Fruit fly (Drosophila melanogaster) whole organism, embryonic: ENCODE measurements around the gene Sfp79B.
A peak's percentile ranks its signal among the peaks of the same experiment; 100 is the strongest.

Experiments used
- Bdp1 ChIP-seq: fragments of 200-800 bp; sonication (Bioruptor generic); optimal IDR thresholded peaks from 3 replicates; lab custom pipeline; 2016; ENCODE audit warnings: missing biosample characterization, missing genetic modification characterization
- CG10147 ChIP-seq: fragments of 200-800 bp; sonication (Bioruptor generic); optimal IDR thresholded peaks from 2 replicates; lab custom pipeline; 2019; ENCODE audit warnings: missing biosample characterization, mild to moderate bottlenecking, missing genetic modification characterization, moderate library complexity
- CG11456 ChIP-seq: fragments of 200-800 bp; sonication (Bioruptor generic); IDR thresholded peaks from 3 replicates; pipeline ENCODE4 v1.3.6; 2022; ENCODE audit warnings: missing biosample characterization, missing genetic modification characterization
- CG11504 ChIP-seq: fragments of 200-800 bp; sonication (Bioruptor generic); optimal IDR thresholded peaks from 3 replicates; lab custom pipeline; 2019; ENCODE audit warnings: missing biosample characterization, mild to moderate bottlenecking, missing genetic modification characterization, moderate library complexity
- CG11560 ChIP-seq: fragments of 200-800 bp; sonication (Bioruptor generic); IDR thresholded peaks from 3 replicates; pipeline ENCODE4 v1.3.6; 2022; ENCODE audit warnings: missing biosample characterization, missing genetic modification characterization
- CG12391 ChIP-seq: fragments of 200-800 bp; sonication (Bioruptor generic); optimal IDR thresholded peaks from 3 replicates; lab custom pipeline; 2018; ENCODE audit warnings: missing biosample characterization, mild to moderate bottlenecking, missing genetic modification characterization, moderate library complexity
- CG14710 ChIP-seq: fragments of 200-800 bp; sonication (Bioruptor generic); optimal IDR thresholded peaks from 3 replicates; lab custom pipeline; 2019; ENCODE audit warnings: missing biosample characterization, mild to moderate bottlenecking, missing genetic modification characterization, moderate library complexity
- CG17361 ChIP-seq: fragments of 200-800 bp; sonication (Bioruptor generic); IDR thresholded peaks from 3 replicates; pipeline ENCODE4 v1.3.6; 2022; ENCODE audit warnings: missing biosample characterization, missing genetic modification characterization
- CG2678 ChIP-seq: fragments of 200-800 bp; sonication (Bioruptor generic); optimal IDR thresholded peaks from 3 replicates; lab custom pipeline; 2019; ENCODE audit warnings: missing biosample characterization, mild to moderate bottlenecking, missing genetic modification characterization, moderate library complexity
- CG6854 ChIP-seq: fragments of 200-800 bp; sonication (Bioruptor generic); optimal IDR thresholded peaks from 3 replicates; lab custom pipeline; 2017; ENCODE audit warnings: missing biosample characterization, mild to moderate bottlenecking, missing genetic modification characterization
- CG7372 ChIP-seq: fragments of 200-800 bp; sonication (Bioruptor generic); IDR thresholded peaks from 2 replicates; pipeline ENCODE4 v1.3.6; 2022; ENCODE audit warnings: missing biosample characterization, missing genetic modification characterization
- CG7556 ChIP-seq: fragments of 200-800 bp; sonication (Bioruptor generic); optimal IDR thresholded peaks from 2 replicates; lab custom pipeline; 2017; ENCODE audit warnings: missing biosample characterization, mild to moderate bottlenecking, missing genetic modification characterization
- CG9727 ChIP-seq: fragments of 200-800 bp; sonication (Bioruptor generic); optimal IDR thresholded peaks from 3 replicates; lab custom pipeline; 2017; ENCODE audit warnings: missing biosample characterization, mild to moderate bottlenecking, missing genetic modification characterization
- D19A ChIP-seq: fragments of 200-800 bp; optimal IDR thresholded peaks from 3 replicates; lab custom pipeline; 2019; ENCODE audit warnings: missing biosample characterization, mild to moderate bottlenecking, missing genetic modification characterization, moderate library complexity
- Hey ChIP-seq: fragments of 200-800 bp; sonication (Bioruptor generic); optimal IDR thresholded peaks from 3 replicates; lab custom pipeline; 2018; ENCODE audit warnings: missing biosample characterization, mild to moderate bottlenecking, missing genetic modification characterization
- Meics ChIP-seq: fragments of 200-800 bp; sonication (Bioruptor generic); optimal IDR thresholded peaks from 2 replicates; lab custom pipeline; 2017; ENCODE audit warnings: missing biosample characterization, mild to moderate bottlenecking, missing genetic modification characterization
- Oaz ChIP-seq: fragments of 200-800 bp; sonication (Bioruptor generic); IDR thresholded peaks from 2 replicates; pipeline ENCODE4 v1.3.6; 2022; ENCODE audit warnings: missing biosample characterization, missing genetic modification characterization
- Tbp ChIP-seq: fragments of >200 bp; optimal IDR thresholded peaks from 2 replicates; lab custom pipeline; 2018; ENCODE audit warnings: missing biosample characterization, missing genetic modification characterization
- ab ChIP-seq: fragments of 200-800 bp; sonication (Bioruptor generic); optimal IDR thresholded peaks from 2 replicates; lab custom pipeline; 2016; ENCODE audit warnings: missing biosample characterization, missing genetic modification characterization
- ac ChIP-seq: fragments of 200-800 bp; sonication (Bioruptor generic); optimal IDR thresholded peaks from 3 replicates; lab custom pipeline; 2017; ENCODE audit warnings: missing biosample characterization, mild to moderate bottlenecking, missing genetic modification characterization
- aop ChIP-seq: fragments of 200-800 bp; sonication (Bioruptor generic); IDR thresholded peaks from 2 replicates; pipeline ENCODE4 v1.3.6; 2022; ENCODE audit warnings: missing biosample characterization, missing genetic modification characterization
- chif ChIP-seq, 2 experiments: fragments of 200-800 bp; sonication (Bioruptor generic); optimal IDR thresholded peaks; 3 replicates each; lab custom pipeline; 2016; ENCODE audit warnings: missing biosample characterization in 2 of 2, missing genetic modification characterization in 2 of 2
- eyg ChIP-seq: fragments of 200-800 bp; sonication (Bioruptor generic); optimal IDR thresholded peaks from 3 replicates; lab custom pipeline; 2016; ENCODE audit warnings: missing biosample characterization, missing genetic modification characterization
- gem ChIP-seq: fragments of 200-800 bp; sonication (Bioruptor generic); optimal IDR thresholded peaks from 2 replicates; lab custom pipeline; 2019; ENCODE audit warnings: missing biosample characterization, mild to moderate bottlenecking, missing genetic modification characterization, moderate library complexity
- lmd ChIP-seq: fragments of 200-800 bp; sonication (Bioruptor generic); IDR thresholded peaks from 2 replicates; pipeline ENCODE4 v1.3.6; 2022; ENCODE audit warnings: missing biosample characterization, missing genetic modification characterization
- row ChIP-seq: fragments of 200-800 bp; sonication (Bioruptor generic); IDR thresholded peaks from 3 replicates; pipeline ENCODE4 v1.3.6; 2022; ENCODE audit warnings: missing biosample characterization, missing genetic modification characterization
- sens ChIP-seq: fragments of 200-800 bp; sonication (Bioruptor generic); peaks from one replicate; lab custom pipeline; 2016; ENCODE audit warnings: missing biosample characterization, missing genetic modification characterization
- trh ChIP-seq: fragments of 200-800 bp; sonication (Bioruptor generic); optimal IDR thresholded peaks from 2 replicates; lab custom pipeline; 2016; ENCODE audit warnings: missing biosample characterization, missing genetic modification characterization
- ttk ChIP-seq: fragments of 200-800 bp; sonication (Bioruptor generic); IDR thresholded peaks from 2 replicates; pipeline ENCODE4 v2.1.2; 2022; ENCODE audit warnings: missing biosample characterization, missing genetic modification characterization
- yki ChIP-seq: fragments of >200 bp; optimal IDR thresholded peaks from 3 replicates; lab custom pipeline; 2018

Gene Sfp79B

dm6 chr3L:22106704-22107103, 26.6 kb downstream of the Sfp79B start:
- TF ChIP-seq eyg (GFP tag; lab: Kevin White, UChicago) = no peak
- TF ChIP-seq Bdp1 (GFP tag; lab: Kevin White, UChicago) = no peak
- no peak for TF ChIP-seq aop (GFP tag; lab: Robert Waterston, UW)
- no peak for TF ChIP-seq Tbp (GFP tag; lab: Kevin White, UChicago)
- TF ChIP-seq CG12391 (tag; lab: Kevin White, UChicago) = no peak
- TF ChIP-seq row (GFP tag; lab: Robert Waterston, UW) = no peak
- no peak for TF ChIP-seq ttk (GFP tag; lab: Robert Waterston, UW)
- no peak for TF ChIP-seq lmd (GFP tag; lab: Robert Waterston, UW)
- TF ChIP-seq, all 482 proteins: peak for 0

dm6 chr3L:22109903-22110302, 29.8 kb downstream of the Sfp79B start:
- no peak for TF ChIP-seq Oaz (GFP tag; lab: Robert Waterston, UW)
- TF ChIP-seq Meics (GFP tag; lab: Kevin White, UChicago) = peak; percentile 22
- TF ChIP-seq CG11560 (tag; lab: Robert Waterston, UW) = no peak
- TF ChIP-seq trh (GFP tag; lab: Kevin White, UChicago) = no peak
- peak; percentile 12 for TF ChIP-seq gem (tag; lab: Kevin White, UChicago)
- TF ChIP-seq CG6854 (GFP tag; lab: Kevin White, UChicago) = no peak
- peak; percentile 6 for TF ChIP-seq CG7556
- no peak for TF ChIP-seq chif (GFP tag; optimal IDR thresholded peaks at IDR 0.05; lab: Kevin White, UChicago)
- no peak for TF ChIP-seq CG14710 (tag; lab: Kevin White, UChicago)
- TF ChIP-seq CG17361 (GFP tag; lab: Robert Waterston, UW) = 0 out of 3 replicates have a peak, but pooled peaks have one; percentile 19
- peak; percentile 56 for TF ChIP-seq D19A (tag; lab: Kevin White, UChicago)
- peak; percentile 4 for TF ChIP-seq CG11504 (tag; lab: Kevin White, UChicago)
- no peak for TF ChIP-seq ab
- TF ChIP-seq CG2678 (tag; lab: Kevin White, UChicago) = peak; percentile 2
- no peak for TF ChIP-seq CG9727 (GFP tag; lab: Kevin White, UChicago)
- TF ChIP-seq CG10147 = no peak
- peak; percentile 69 for TF ChIP-seq sens (GFP tag; lab: Kevin White, UChicago)

DNA sequence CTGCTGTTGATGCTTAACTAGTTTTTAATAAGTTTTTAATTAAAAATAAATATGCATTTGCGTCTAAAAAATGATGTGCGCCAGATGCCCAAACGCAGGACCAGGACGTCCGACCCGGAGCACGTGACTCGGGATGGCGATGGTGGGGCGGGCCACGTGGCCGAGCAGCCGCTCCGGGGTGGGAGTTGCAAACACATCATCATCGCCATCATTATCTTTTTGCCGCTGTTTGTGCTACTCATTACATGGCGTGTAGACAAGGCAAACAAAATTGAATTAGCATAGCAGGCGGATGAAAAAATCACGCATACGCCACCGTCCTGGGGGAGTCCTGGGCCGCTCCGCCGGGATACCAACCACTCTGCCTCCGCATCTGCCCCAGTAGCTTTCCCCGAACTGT, 33.1 kb downstream of the Sfp79B start:
- TF ChIP-seq CG11456 = 0 out of 3 replicates have a peak, but pooled peaks have one; percentile 57
- 0 out of 2 replicates have a peak, but pooled peaks have one; percentile 30 for TF ChIP-seq CG7372 (GFP tag; lab: Robert Waterston, UW)
- TF ChIP-seq Hey (tag; lab: Kevin White, UChicago) = peak; percentile 92
- TF ChIP-seq ac (GFP tag; lab: Kevin White, UChicago) = no peak
- TF ChIP-seq yki (lab: Kevin White, UChicago) = no peak
